Worm (Caenorhabditis elegans): ENCODE measurements around the gene clec-156.

ce11 chrIII:4881955-4882354 lies 39.9 kb upstream of the clec-156 start:
- TF ChIP-seq ztf-23 (GFP tag; IDR thresholded peaks at IDR 0.05) (no peak), T22C8.4 (GFP tag; IDR thresholded peaks at IDR 0.05) (no peak), flt-1 (GFP tag; IDR thresholded peaks at IDR 0.05) (no peak), cog-1 (tag; optimal IDR thresholded peaks at IDR 0.05) (no peak), ztf-29 (GFP tag; IDR thresholded peaks at IDR 0.05) (no peak), med-1 (GFP tag; optimal IDR thresholded peaks at IDR 0.05; ENCODE audit: insufficient read depth) (no peak), klf-2 (GFP tag; conservative IDR thresholded peaks at IDR 0.05) (no peak)

All from whole organism, midembryonic.